Worm (Caenorhabditis elegans): ENCODE data around the gene Y49A3A.4.

Y49A3A.4 gene

ce11 chrV:14368272-14369052 is 9.8 kb upstream of the Y49A3A.4 start (continued):
- TF ChIP-seq nhr-80 (tag; optimal IDR thresholded peaks at IDR 0.05) (peak; percentile 49), C06A6.2 (GFP tag; conservative IDR thresholded peaks at IDR 0.05) (0 out of 2 replicates have a peak, but pooled peaks have one; percentile 24), hmg-1.2 (GFP tag; IDR thresholded peaks at IDR 0.05) (peak; percentile 83), somi-1 (GFP tag; optimal IDR thresholded peaks at IDR 0.05) (peak; percentile 50)

DNA sequence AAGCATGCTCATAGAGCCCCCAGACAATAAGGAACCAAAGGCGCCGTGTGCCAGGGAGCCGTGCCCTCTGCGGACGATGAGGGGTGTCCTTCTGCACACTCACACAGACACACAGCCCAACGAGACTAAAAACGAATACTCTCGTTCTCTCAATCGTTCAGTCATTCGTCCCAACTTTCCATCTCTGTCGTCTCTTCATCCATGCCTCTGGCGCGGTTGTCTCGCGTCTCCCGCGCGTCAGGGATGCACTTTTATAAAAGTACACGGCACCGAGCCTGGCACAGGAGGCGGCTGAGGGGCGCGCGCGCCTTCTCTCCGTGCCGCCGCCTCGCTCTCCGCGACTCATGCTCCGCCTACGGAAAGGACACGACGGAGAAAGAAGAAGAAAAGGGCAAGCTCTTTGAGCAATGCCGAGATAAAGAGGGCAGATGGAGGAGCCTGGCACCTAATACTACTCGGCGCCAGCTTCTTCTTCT is 7.8 kb upstream of the Y49A3A.4 start:
- TF ChIP-seq snpc-1.1 (tag; optimal IDR thresholded peaks at IDR 0.05; ENCODE audit: insufficient read depth) (no peak), lin-35 (GFP tag; optimal IDR thresholded peaks at IDR 0.05) (peak in 1 of 3 experiments; percentile 25), T26A5.8 (tag; optimal IDR thresholded peaks at IDR 0.05) (no peak), attf-3 (GFP tag; conservative IDR thresholded peaks at IDR 0.05) (no peak), F52B5.7 (tag; optimal IDR thresholded peaks at IDR 0.05) (peak; percentile 31), hmg-20 (GFP tag; IDR thresholded peaks at IDR 0.05) (0 out of 2 replicates have a peak, but pooled peaks have one; percentile 34), die-1 (tag; optimal IDR thresholded peaks at IDR 0.05) (peak; percentile 16), K12H6.12 (tag; optimal IDR thresholded peaks at IDR 0.05) (peak; percentile 48), ccch-3 (GFP tag; optimal IDR thresholded peaks at IDR 0.05) (no peak), K11D2.4 (GFP tag; IDR thresholded peaks at IDR 0.05) (peak; percentile 68), hrde-1 (tag; optimal IDR thresholded peaks at IDR 0.05; ENCODE audit: borderline replicate concordance) (no peak), nhr-80 (tag; optimal IDR thresholded peaks at IDR 0.05) (peak; percentile 28), egl-18 (GFP tag; IDR thresholded peaks at IDR 0.05) (no peak), dpff-1 (tag; optimal IDR thresholded peaks at IDR 0.05) (no peak), ceh-79 (tag; optimal IDR thresholded peaks at IDR 0.05) (no peak), lsy-27 (tag; optimal IDR thresholded peaks at IDR 0.05; ENCODE audit: borderline replicate concordance, insufficient read depth) (no peak), mxl-1 (tag; optimal IDR thresholded peaks at IDR 0.05) (no peak), F23B12.7 (tag; optimal IDR thresholded peaks at IDR 0.05; ENCODE audit: insufficient read depth) (no peak), pbrm-1 (GFP tag; IDR thresholded peaks at IDR 0.05) (0 out of 2 replicates have a peak, but pooled peaks have one; percentile 40), fkh-3 (tag; optimal IDR thresholded peaks at IDR 0.05) (no peak), ceh-40 (GFP tag; IDR thresholded peaks at IDR 0.05) (no peak), attf-5 (GFP tag; optimal IDR thresholded peaks at IDR 0.05) (no peak), madf-3 (GFP tag; IDR thresholded peaks at IDR 0.05) (no peak), snpc-1.3 (tag; optimal IDR thresholded peaks at IDR 0.05; ENCODE audit: insufficient read depth) (no peak), dox-1 (GFP tag; IDR thresholded peaks at IDR 0.05) (0 out of 2 replicates have a peak, but pooled peaks have one; percentile 39), snpc-4 (GFP tag; optimal IDR thresholded peaks at IDR 0.05) (no peak), snpc-4 (tag; optimal IDR thresholded peaks at IDR 0.05) (peak in 2 of 4 experiments; percentile 55 to 58), hmg-1.2 (GFP tag; IDR thresholded peaks at IDR 0.05) (no peak; the same call in 1 of the 2 replicates), nhr-90 (tag; optimal IDR thresholded peaks at IDR 0.05) (peak; percentile 5), egrh-3 (GFP tag; IDR thresholded peaks at IDR 0.05) (peak; percentile 86), mes-4 (tag; optimal IDR thresholded peaks at IDR 0.05) (no peak), xnd-1 (tag; optimal IDR thresholded peaks at IDR 0.05) (no peak), B0035.1 (tag; optimal IDR thresholded peaks at IDR 0.05) (no peak), nhr-120 (GFP tag; IDR thresholded peaks at IDR 0.05) (no peak), lin-26 (GFP tag; IDR thresholded peaks at IDR 0.05) (peak; percentile 51; the same call in 1 of the 2 replicates), mcd-1 (GFP tag; IDR thresholded peaks at IDR 0.05) (peak; percentile 60), Y79H2A.3 (GFP tag; conservative IDR thresholded peaks at IDR 0.05) (no peak), chd-7 (tag; optimal IDR thresholded peaks at IDR 0.05) (peak; percentile 41), gei-17 (GFP tag; optimal IDR thresholded peaks at IDR 0.05) (peak; percentile 40), ztf-18 (tag; optimal IDR thresholded peaks at IDR 0.05) (peak; percentile 36), nfyb-1 (GFP tag; IDR thresholded peaks at IDR 0.05) (peak; percentile 39; the same call in 1 of the 2 replicates)
